Fruit fly (Drosophila melanogaster): ENCODE results near the gene Acat2.

The Acat2 gene

dm6 chr3L:1298509-1298908, 4.2 kb upstream of the Acat2 start, which contains the start of gene scf:
Gene scf (plus strand): TSS chr3L:1298672.
- TF ChIP-seq EcR (GFP tag; optimal IDR thresholded peaks at IDR 0.05) (peak; percentile 21), Pif1A (GFP tag; optimal IDR thresholded peaks at IDR 0.05) (no peak), CG10348 (GFP tag; IDR thresholded peaks at IDR 0.05) (no peak), CG32121 (GFP tag; IDR thresholded peaks at IDR 0.05) (0 out of 2 replicates have a peak, but pooled peaks have one; percentile 16), gl (tag; optimal IDR thresholded peaks at IDR 0.05) (no peak), Ets98B (GFP tag; IDR thresholded peaks at IDR 0.05) (peak; percentile 36; the same call in 1 of the 2 replicates), Snoo (tag; optimal IDR thresholded peaks at IDR 0.05) (no peak), CG15710 (tag; optimal IDR thresholded peaks at IDR 0.05) (no peak), CG12605 (GFP tag; IDR thresholded peaks at IDR 0.05) (no peak; the same call in 1 of the 2 replicates), CG4496 (GFP tag; IDR thresholded peaks at IDR 0.05) (peak; percentile 18; the same call in 1 of the 3 replicates)

dm6 chr3L:1300076-1300635, 2.6 kb upstream of the Acat2 start:
- no peak for TF ChIP-seq Pif1A (GFP tag; optimal IDR thresholded peaks at IDR 0.05)
- TF ChIP-seq CG15710 (tag; optimal IDR thresholded peaks at IDR 0.05): peak; percentile 72
- TF ChIP-seq CG17806 (tag; optimal IDR thresholded peaks at IDR 0.05): peak; percentile 69
- no peak for TF ChIP-seq CG10348 (GFP tag; IDR thresholded peaks at IDR 0.05)
- TF ChIP-seq CG13204 (GFP tag; optimal IDR thresholded peaks at IDR 0.05): no peak
- TF ChIP-seq CG8159 (tag; optimal IDR thresholded peaks at IDR 0.05): peak; percentile 72
- TF ChIP-seq rn (GFP tag; IDR thresholded peaks at IDR 0.05): no peak
- TF ChIP-seq CG8301 (tag; optimal IDR thresholded peaks at IDR 0.05): peak; percentile 64
- TF ChIP-seq Snoo (tag; optimal IDR thresholded peaks at IDR 0.05): peak; percentile 70
- TF ChIP-seq CG34367 (tag; optimal IDR thresholded peaks at IDR 0.05): peak; percentile 54
- TF ChIP-seq EcR (GFP tag; optimal IDR thresholded peaks at IDR 0.05): no peak
- TF ChIP-seq D1 (tag; optimal IDR thresholded peaks at IDR 0.05): no peak
- peak; percentile 64 for TF ChIP-seq CG9948 (tag; optimal IDR thresholded peaks at IDR 0.05)
- TF ChIP-seq CG4496 (GFP tag; IDR thresholded peaks at IDR 0.05): peak; percentile 74; the same call in 2 of the 3 replicates
- TF ChIP-seq Pif1B (GFP tag; optimal IDR thresholded peaks at IDR 0.05): no peak
- no peak for TF ChIP-seq fd96Ca (GFP tag; IDR thresholded peaks at IDR 0.05)
- no peak for TF ChIP-seq CG12605 (GFP tag; IDR thresholded peaks at IDR 0.05)
- no peak for TF ChIP-seq CG32121 (GFP tag; IDR thresholded peaks at IDR 0.05)
- no peak for TF ChIP-seq CG14655 (GFP tag; optimal IDR thresholded peaks at IDR 0.05)
- peak; percentile 31 for TF ChIP-seq Ets98B (GFP tag; IDR thresholded peaks at IDR 0.05)
- peak; percentile 43 for TF ChIP-seq gl (tag; optimal IDR thresholded peaks at IDR 0.05)

- TF ChIP-seq D1 (tag; optimal IDR thresholded peaks at IDR 0.05) (no peak), CG9948 (tag; optimal IDR thresholded peaks at IDR 0.05) (no peak), Pif1A (GFP tag; optimal IDR thresholded peaks at IDR 0.05) (no peak), Snoo (tag; optimal IDR thresholded peaks at IDR 0.05) (no peak), rn (GFP tag; IDR thresholded peaks at IDR 0.05) (no peak), gl (tag; optimal IDR thresholded peaks at IDR 0.05) (no peak), CG12605 (GFP tag; IDR thresholded peaks at IDR 0.05) (no peak), CG14655 (GFP tag; optimal IDR thresholded peaks at IDR 0.05) (no peak), CG4496 (GFP tag; IDR thresholded peaks at IDR 0.05) (no peak), CG8301 (tag; optimal IDR thresholded peaks at IDR 0.05) (no peak), CG34367 (tag; optimal IDR thresholded peaks at IDR 0.05) (no peak), CG17806 (tag; optimal IDR thresholded peaks at IDR 0.05) (no peak), fd96Ca (GFP tag; IDR thresholded peaks at IDR 0.05) (no peak), CG32121 (GFP tag; IDR thresholded peaks at IDR 0.05) (no peak), Ets98B (GFP tag; IDR thresholded peaks at IDR 0.05) (no peak), CG15710 (tag; optimal IDR thresholded peaks at IDR 0.05) (no peak)
These were observed 207 bp downstream of the Acat2 start for dm6 chr3L:1302950-1303352.

- TF ChIP-seq Pif1B (GFP tag; optimal IDR thresholded peaks at IDR 0.05) (no peak), CG12605 (GFP tag; IDR thresholded peaks at IDR 0.05) (no peak), CG10348 (GFP tag; IDR thresholded peaks at IDR 0.05) (no peak), D1 (tag; optimal IDR thresholded peaks at IDR 0.05) (no peak), CG8301 (tag; optimal IDR thresholded peaks at IDR 0.05) (no peak)
These were observed 2.6 kb downstream of the Acat2 start for dm6 chr3L:1305317-1305716.

- TF ChIP-seq Snoo (tag; optimal IDR thresholded peaks at IDR 0.05) (no peak), gl (tag; optimal IDR thresholded peaks at IDR 0.05) (no peak), CG4496 (GFP tag; IDR thresholded peaks at IDR 0.05) (peak; percentile 9; the same call in 1 of the 3 replicates), CG12605 (GFP tag; IDR thresholded peaks at IDR 0.05) (no peak), EcR (GFP tag; optimal IDR thresholded peaks at IDR 0.05) (peak; percentile 25), CG8301 (tag; optimal IDR thresholded peaks at IDR 0.05) (no peak), CG17806 (tag; optimal IDR thresholded peaks at IDR 0.05) (no peak), CG34367 (tag; optimal IDR thresholded peaks at IDR 0.05) (no peak), fd96Ca (GFP tag; IDR thresholded peaks at IDR 0.05) (peak; percentile 49; the same call in 1 of the 3 replicates), CG32121 (GFP tag; IDR thresholded peaks at IDR 0.05) (peak; percentile 13; the same call in 1 of the 2 replicates), CG8159 (tag; optimal IDR thresholded peaks at IDR 0.05) (no peak), Ets98B (GFP tag; IDR thresholded peaks at IDR 0.05) (peak; percentile 41), CG15710 (tag; optimal IDR thresholded peaks at IDR 0.05) (peak; percentile 23)
These were observed 4.4 kb downstream of the Acat2 start, which contains the start of the genes Ctr9 and Nt5a for dm6 chr3L:1307005-1307632. Gene Ctr9 (plus strand): TSS chr3L:1307224. Gene Nt5a (minus strand): TSS chr3L:1307418.
